Worm (Caenorhabditis elegans) whole organism, L2 larva: Measurements from ENCODE around the gene ech-3.

Experiments used
- C34F6.9 ChIP-seq: fragments of 150-350 bp; optimal IDR thresholded peaks from 2 replicates; lab custom pipeline; 2014; ENCODE audit warnings: missing biosample characterization, missing genetic modification characterization
- F13H6.1 ChIP-seq: sonication (generic microtip); optimal IDR thresholded peaks from 2 replicates; lab custom pipeline; 2016; ENCODE audit warnings: missing genetic modification characterization, missing compliant biosample characterization
- R02D3.7 ChIP-seq: fragments of 150-350 bp; optimal IDR thresholded peaks from 2 replicates; lab custom pipeline; 2014; ENCODE audit warnings: missing biosample characterization, missing genetic modification characterization
- Y55F3AM.14 ChIP-seq: fragments of 200-800 bp; sonication (Bioruptor generic); optimal IDR thresholded peaks from 2 replicates; lab custom pipeline; 2018; ENCODE audit warnings: mild to moderate bottlenecking, missing genetic modification characterization, missing compliant biosample characterization
- ama-1 ChIP-seq: fragments of 150-350 bp; optimal IDR thresholded peaks from 2 replicates; lab custom pipeline; 2018; ENCODE audit warnings: inconsistent platforms
- crh-2 ChIP-seq: sonication (generic microtip); optimal IDR thresholded peaks from 2 replicates; lab custom pipeline; 2017; ENCODE audit warnings: missing biosample characterization, missing genetic modification characterization
- dmd-4 ChIP-seq: sonication (generic microtip); optimal IDR thresholded peaks from 2 replicates; lab custom pipeline; 2017; ENCODE audit warnings: missing biosample characterization, missing genetic modification characterization
- egl-27 ChIP-seq: sonication (generic microtip); optimal IDR thresholded peaks from 3 replicates; lab custom pipeline; 2017; ENCODE audit warnings: missing biosample characterization, missing genetic modification reagents, missing genetic modification characterization
- fos-1 ChIP-seq: fragments of 150-350 bp; optimal IDR thresholded peaks from 2 replicates; lab custom pipeline; 2014; ENCODE audit warnings: missing biosample characterization, missing genetic modification characterization
- gmeb-1 ChIP-seq: fragments of 150-350 bp; optimal IDR thresholded peaks from 2 replicates; lab custom pipeline; 2014; ENCODE audit warnings: missing biosample characterization, missing genetic modification characterization
- lin-13 ChIP-seq: fragments of 150-350 bp; optimal IDR thresholded peaks from 2 replicates; lab custom pipeline; 2014; ENCODE audit warnings: missing biosample characterization, missing genetic modification reagents, missing genetic modification characterization
- lin-39 ChIP-seq: fragments of 150-350 bp; optimal IDR thresholded peaks from 2 replicates; lab custom pipeline; 2014; ENCODE audit warnings: missing biosample characterization, missing genetic modification reagents, missing genetic modification characterization
- lsy-2 ChIP-seq, 2 experiments: fragments of 150-350 bp in 1 of 2; sonication (generic microtip) in 1 of 2; optimal IDR thresholded peaks; 2 replicates each; lab custom pipeline; 2014 to 2017; ENCODE audit warnings: missing biosample characterization in 2 of 2, missing genetic modification characterization in 2 of 2
- mdl-1 ChIP-seq, 2 experiments: fragments of 150-350 bp in 1 of 2; sonication (generic microtip) in 1 of 2; optimal IDR thresholded peaks; 2 replicates each; lab custom pipeline; 2017; ENCODE audit warnings: missing biosample characterization in 2 of 2, missing genetic modification characterization in 2 of 2
- nhr-11 ChIP-seq: fragments of 150-350 bp; optimal IDR thresholded peaks from 2 replicates; lab custom pipeline; 2014; ENCODE audit warnings: missing biosample characterization, missing genetic modification characterization
- nhr-12 ChIP-seq: fragments of 150-350 bp; optimal IDR thresholded peaks from 2 replicates; lab custom pipeline; 2014; ENCODE audit warnings: missing biosample characterization, missing genetic modification characterization
- nhr-129 ChIP-seq: fragments of 150-350 bp; optimal IDR thresholded peaks from 2 replicates; lab custom pipeline; 2014; ENCODE audit warnings: missing biosample characterization, missing genetic modification characterization
- nhr-21 ChIP-seq: fragments of 150-350 bp; optimal IDR thresholded peaks from 2 replicates; lab custom pipeline; 2014; ENCODE audit warnings: missing biosample characterization, missing genetic modification characterization
- nhr-23 ChIP-seq: fragments of 150-350 bp; optimal IDR thresholded peaks from 2 replicates; lab custom pipeline; 2014; ENCODE audit warnings: missing biosample characterization, missing genetic modification reagents, missing genetic modification characterization
- nhr-237 ChIP-seq: fragments of 150-350 bp; optimal IDR thresholded peaks from 2 replicates; lab custom pipeline; 2014; ENCODE audit warnings: missing biosample characterization, missing genetic modification characterization
- nhr-25 ChIP-seq: fragments of 150-350 bp; sonication (generic microtip); optimal IDR thresholded peaks from 3 replicates; lab custom pipeline; 2014; ENCODE audit warnings: missing biosample characterization, missing genetic modification characterization
- nhr-6 ChIP-seq: fragments of 150-350 bp; optimal IDR thresholded peaks from 2 replicates; lab custom pipeline; 2014; ENCODE audit warnings: missing biosample characterization, missing genetic modification characterization
- nhr-77 ChIP-seq: fragments of 150-350 bp; optimal IDR thresholded peaks from 2 replicates; lab custom pipeline; 2014; ENCODE audit warnings: missing biosample characterization, missing genetic modification characterization
- peb-1 ChIP-seq: fragments of 150-350 bp; optimal IDR thresholded peaks from 2 replicates; lab custom pipeline; 2014; ENCODE audit warnings: missing biosample characterization, missing genetic modification characterization
- sem-4 ChIP-seq: fragments of 150-350 bp; optimal IDR thresholded peaks from 2 replicates; lab custom pipeline; 2014; ENCODE audit warnings: missing biosample characterization, missing genetic modification reagents, missing genetic modification characterization
- sma-3 ChIP-seq: sonication (generic microtip); optimal IDR thresholded peaks from 2 replicates; lab custom pipeline; 2016; ENCODE audit warnings: missing genetic modification reagents, missing genetic modification characterization, missing compliant biosample characterization
- sma-9 ChIP-seq, 2 experiments: fragments of 150-350 bp in 1 of 2; sonication (generic microtip) in 1 of 2; optimal IDR thresholded peaks; 2 replicates each; lab custom pipeline; 2014 to 2016; ENCODE audit warnings: missing genetic modification characterization in 2 of 2, mild to moderate bottlenecking in 1 of 2, missing biosample characterization in 1 of 2, missing compliant biosample characterization in 1 of 2, missing genetic modification reagents in 1 of 2, moderate library complexity in 1 of 2
- snpc-4 ChIP-seq: fragments of 150-350 bp; optimal IDR thresholded peaks from 2 replicates; lab custom pipeline; 2014; ENCODE audit warnings: missing biosample characterization, missing genetic modification characterization
- unc-55 ChIP-seq: fragments of 150-350 bp; sonication (generic microtip); optimal IDR thresholded peaks from 3 replicates; lab custom pipeline; 2014; ENCODE audit warnings: missing biosample characterization, missing genetic modification reagents, missing genetic modification characterization
- unc-62 ChIP-seq: fragments of 150-350 bp; optimal IDR thresholded peaks from 2 replicates; lab custom pipeline; 2014; ENCODE audit warnings: missing biosample characterization, missing genetic modification reagents, missing genetic modification characterization
- zag-1 ChIP-seq: fragments of 150-350 bp; optimal IDR thresholded peaks from 2 replicates; lab custom pipeline; 2014; ENCODE audit warnings: missing biosample characterization, missing genetic modification characterization
- ztf-1 ChIP-seq: fragments of 200-800 bp; sonication (Bioruptor generic); conservative IDR thresholded peaks from 2 replicates; pipeline ENCODE4 v1.3.6; 2022; ENCODE audit warnings: missing genetic modification characterization, missing compliant biosample characterization
- ztf-4 ChIP-seq: fragments of 150-350 bp; optimal IDR thresholded peaks from 2 replicates; lab custom pipeline; 2014; ENCODE audit warnings: missing biosample characterization, missing genetic modification characterization

ech-3 gene

DNA sequence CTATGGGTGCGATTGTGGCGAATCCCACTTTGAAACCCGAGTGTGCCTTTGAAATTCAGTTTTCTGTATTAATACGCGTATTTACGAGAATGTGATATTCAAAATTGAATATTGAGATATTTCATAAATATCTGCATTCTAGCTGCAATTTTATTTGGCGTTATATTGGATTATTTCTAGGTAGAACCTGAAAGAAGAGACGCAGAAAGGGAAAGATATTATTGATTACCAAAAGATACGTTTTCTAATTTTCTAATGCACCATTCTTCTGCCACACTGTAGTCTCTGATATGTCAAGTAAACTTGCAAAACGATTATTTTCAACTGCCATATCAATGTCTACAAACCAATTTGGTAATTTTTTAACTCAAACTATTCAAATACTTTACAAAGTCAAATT is at the start of gene ech-3:
ech-3 (plus strand) TSS at position 178 of the 400 bp plus-strand sequence.
- TF ChIP-seq fos-1 (no peak), nhr-23 (tag; lab: Kevin White, UChicago) (no peak), zag-1 (no peak)

DNA sequence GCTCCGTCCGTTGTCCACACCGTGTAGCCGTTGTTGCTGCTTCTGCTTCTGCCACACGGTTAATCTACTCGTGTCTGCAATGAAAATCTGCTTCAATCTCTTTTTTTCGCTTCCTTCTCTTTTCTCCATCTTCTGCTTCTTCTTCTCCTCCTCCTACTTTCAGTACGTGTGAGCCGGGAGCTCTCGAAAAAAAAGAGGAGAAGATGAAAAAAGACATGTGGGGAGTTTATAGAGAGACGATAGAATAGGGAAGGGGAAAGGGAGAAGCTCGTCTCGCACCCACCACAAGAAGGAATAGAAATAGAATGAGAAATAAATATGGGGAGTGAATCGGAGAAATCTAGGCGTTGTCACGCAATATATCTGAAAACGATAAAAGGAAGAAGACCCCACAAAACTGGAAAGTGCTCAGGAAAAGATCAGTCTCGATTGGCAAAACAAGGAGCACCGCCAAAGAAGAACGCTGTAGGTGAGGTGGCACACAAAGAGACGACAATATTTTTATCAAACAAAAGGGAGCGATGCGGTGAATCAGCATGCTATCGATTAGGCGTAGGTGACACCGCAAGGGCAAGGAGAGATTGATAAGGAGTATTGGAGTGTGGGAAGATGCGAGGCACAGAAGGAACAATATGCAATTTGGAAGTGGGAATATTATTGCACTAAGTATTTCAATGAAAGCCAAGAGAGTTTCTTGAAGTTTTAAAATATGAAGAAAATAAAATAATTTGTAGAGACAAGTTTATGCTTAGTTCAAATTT is 44.1 kb upstream of the ech-3 start, which contains the start of gene let-413:
let-413 (minus strand) TSS at position 76 of the 761 bp plus-strand sequence.
- TF ChIP-seq nhr-12: no peak
- TF ChIP-seq egl-27 (tag; lab: Kevin White, UChicago): no peak
- TF ChIP-seq nhr-237 (tag; lab: Kevin White, UChicago): no peak
- peak; percentile 59 for TF ChIP-seq unc-55 (GFP tag; lab: Kevin White, UChicago)
- TF ChIP-seq C34F6.9 (tag; lab: Kevin White, UChicago): peak; percentile 20
- TF ChIP-seq sma-9 (GFP tag; optimal IDR thresholded peaks at IDR 0.05; lab: Kevin White, UChicago): peak; percentile 15
- TF ChIP-seq sma-9 (tag; optimal IDR thresholded peaks at IDR 0.05; lab: Kevin White, UChicago): no peak
- no peak for TF ChIP-seq gmeb-1 (tag; lab: Kevin White, UChicago)
- no peak for TF ChIP-seq peb-1
- TF ChIP-seq fos-1: peak; percentile 98
- no peak for TF ChIP-seq lin-13 (GFP tag; lab: Kevin White, UChicago)
- no peak for TF ChIP-seq R02D3.7 (tag; lab: Kevin White, UChicago)
- TF ChIP-seq nhr-129 (tag; lab: Kevin White, UChicago): peak; percentile 10

DNA sequence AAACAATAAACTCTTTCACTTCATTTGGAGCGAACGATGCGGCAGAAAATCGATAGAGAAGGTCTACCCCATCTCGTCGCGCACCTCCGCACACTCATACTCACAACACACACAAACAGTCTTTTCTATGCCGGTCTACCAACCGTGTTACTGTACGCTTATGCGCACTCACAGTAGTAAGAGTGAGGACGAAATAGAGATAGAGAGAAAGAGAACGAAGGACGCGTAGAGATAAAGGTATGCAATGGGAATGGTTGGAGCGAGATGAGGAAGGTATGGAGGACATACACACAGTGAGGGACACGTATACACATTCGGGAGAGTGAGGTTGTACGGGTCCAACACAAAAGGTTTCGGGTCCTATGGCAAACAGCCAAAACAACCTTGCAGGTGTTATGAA is 43.2 kb upstream of the ech-3 start:
- no peak for TF ChIP-seq lin-39
- no peak for TF ChIP-seq dmd-4
- no peak for TF ChIP-seq lin-13 (GFP tag; lab: Kevin White, UChicago)
- TF ChIP-seq ztf-4 (tag; lab: Kevin White, UChicago): no peak
- TF ChIP-seq unc-62 (GFP tag; lab: Kevin White, UChicago): no peak
- TF ChIP-seq unc-55 (GFP tag; lab: Kevin White, UChicago): no peak
- TF ChIP-seq nhr-11: no peak
- peak; percentile 22 for TF ChIP-seq gmeb-1 (tag; lab: Kevin White, UChicago)
- peak; percentile 67 for TF ChIP-seq fos-1
- TF ChIP-seq sem-4 (tag; lab: Kevin White, UChicago): no peak
- TF ChIP-seq sma-3: peak; percentile 9
- TF ChIP-seq lsy-2 (tag; optimal IDR thresholded peaks at IDR 0.05; lab: Kevin White, UChicago): peak; percentile 5 to 46
- TF ChIP-seq nhr-129 (tag; lab: Kevin White, UChicago): peak; percentile 83
- peak; percentile 78 for TF ChIP-seq nhr-25 (tag; lab: Kevin White, UChicago)
- TF ChIP-seq nhr-77 (tag; lab: Kevin White, UChicago): no peak
- no peak for TF ChIP-seq crh-2 (tag; lab: Kevin White, UChicago)
- no peak for TF ChIP-seq ama-1 (lab: Kevin White, UChicago)
- TF ChIP-seq F13H6.1: peak; percentile 33
- TF ChIP-seq sma-9 (GFP tag; optimal IDR thresholded peaks at IDR 0.05; lab: Kevin White, UChicago): peak; percentile 25
- TF ChIP-seq sma-9 (tag; optimal IDR thresholded peaks at IDR 0.05; lab: Kevin White, UChicago): no peak
- TF ChIP-seq peb-1: peak; percentile 36

DNA sequence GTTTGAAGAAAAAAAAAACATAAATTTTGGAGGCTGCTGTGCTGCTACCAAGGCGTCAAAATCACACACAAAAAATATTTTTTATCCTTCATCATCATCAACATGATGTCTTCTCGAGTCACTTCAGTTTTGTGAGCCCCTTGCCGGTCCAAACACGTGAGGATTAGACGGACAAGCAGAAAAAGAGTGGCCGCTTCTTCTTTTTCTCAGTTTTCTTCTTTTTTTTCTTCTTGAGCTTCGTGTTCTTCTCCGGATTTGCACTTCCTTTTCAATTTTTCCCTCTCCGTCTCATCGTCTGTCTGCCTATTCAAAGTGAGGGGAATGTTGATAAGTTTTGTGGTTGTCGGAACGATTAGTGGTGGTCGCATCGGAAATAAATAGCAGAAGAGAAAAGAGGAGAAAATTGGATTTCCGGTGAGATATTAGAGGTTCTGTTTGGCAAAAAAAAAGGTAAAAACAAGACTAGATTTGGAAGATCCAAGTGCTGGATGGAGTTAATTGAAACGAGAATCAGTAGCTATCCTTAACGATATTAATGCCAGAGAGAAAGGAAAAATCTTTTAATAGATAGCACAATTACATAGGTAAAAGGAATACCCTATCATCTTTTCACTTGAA is 41.5 kb upstream of the ech-3 start:
- peak in 1 of 2 experiments; percentile 67 for TF ChIP-seq mdl-1 (tag; optimal IDR thresholded peaks at IDR 0.05; lab: Kevin White, UChicago)
- peak; percentile 62 for TF ChIP-seq C34F6.9 (tag; lab: Kevin White, UChicago)
- no peak for TF ChIP-seq ztf-1 (GFP tag; lab: Robert Waterston, UW)
- no peak for TF ChIP-seq nhr-21 (tag; lab: Kevin White, UChicago)
- TF ChIP-seq zag-1: peak; percentile 61
- TF ChIP-seq nhr-6 (tag; lab: Kevin White, UChicago): no peak
- TF ChIP-seq lsy-2 (tag; optimal IDR thresholded peaks at IDR 0.05; lab: Kevin White, UChicago): peak in 1 of 2 experiments; percentile 56
- peak; percentile 83 for TF ChIP-seq unc-55 (GFP tag; lab: Kevin White, UChicago)
- peak; percentile 11 for TF ChIP-seq crh-2 (tag; lab: Kevin White, UChicago)
- TF ChIP-seq nhr-129 (tag; lab: Kevin White, UChicago): peak; percentile 28
- peak; percentile 32 for TF ChIP-seq egl-27 (tag; lab: Kevin White, UChicago)
- peak; percentile 26 for TF ChIP-seq snpc-4 (tag; lab: Kevin White, UChicago)
- peak; percentile 19 for TF ChIP-seq sma-9 (GFP tag; optimal IDR thresholded peaks at IDR 0.05; lab: Kevin White, UChicago)
- TF ChIP-seq sma-9 (tag; optimal IDR thresholded peaks at IDR 0.05; lab: Kevin White, UChicago): no peak
- TF ChIP-seq fos-1: no peak
- no peak for TF ChIP-seq ztf-4 (tag; lab: Kevin White, UChicago)
- TF ChIP-seq nhr-77 (tag; lab: Kevin White, UChicago): no peak
- peak; percentile 14 for TF ChIP-seq F13H6.1
- peak; percentile 11 for TF ChIP-seq Y55F3AM.14 (GFP tag; lab: Kevin White, UChicago)
